Worm (Caenorhabditis elegans) whole organism, L4 larva: ENCODE measurements around the gene F35D2.2.
A peak's percentile ranks its signal among the peaks of the same experiment; 100 is the strongest.

Experiments used
- F10B5.3 ChIP-seq: sonication (generic microtip); optimal IDR thresholded peaks from 2 replicates; lab custom pipeline; 2016; ENCODE audit warnings: mild to moderate bottlenecking, missing genetic modification characterization, missing compliant biosample characterization
- F26F4.8 ChIP-seq: fragments of 200-800 bp; sonication (Bioruptor generic); conservative IDR thresholded peaks from 2 replicates; pipeline ENCODE4 v1.3.6; 2022; ENCODE audit warnings: missing genetic modification characterization, missing compliant biosample characterization
- F37D6.2 ChIP-seq: sonication (generic microtip); optimal IDR thresholded peaks from 2 replicates; lab custom pipeline; 2016; ENCODE audit warnings: mild to moderate bottlenecking, missing genetic modification characterization, missing compliant biosample characterization
- F49E8.2 ChIP-seq: sonication (generic microtip); optimal IDR thresholded peaks from 2 replicates; lab custom pipeline; 2016; ENCODE audit warnings: missing compliant biosample characterization, mild to moderate bottlenecking, missing genetic modification characterization, borderline replicate concordance
- Y48G9A.11 ChIP-seq: fragments of 200-800 bp; sonication (Bioruptor generic); IDR thresholded peaks from 2 replicates; pipeline ENCODE4 v1.3.6; 2022; ENCODE audit warnings: missing genetic modification reagents, missing genetic modification characterization, missing compliant biosample characterization
- Y5F2A.4 ChIP-seq: fragments of 200-800 bp; sonication (Bioruptor generic); optimal IDR thresholded peaks from 2 replicates; lab custom pipeline; 2018; ENCODE audit warnings: mild to moderate bottlenecking, missing genetic modification characterization, missing compliant biosample characterization
- ZK546.5 ChIP-seq, 2 experiments: sonication (generic microtip); optimal IDR thresholded peaks; 2 replicates each; lab custom pipeline; 2017; ENCODE audit warnings: missing biosample characterization in 2 of 2, missing genetic modification characterization in 2 of 2
- ama-1 ChIP-seq: fragments of 150-350 bp; optimal IDR thresholded peaks from 2 replicates; lab custom pipeline; 2014; ENCODE audit warnings: inconsistent platforms, mixed read lengths
- attf-4 ChIP-seq: sonication (generic microtip); optimal IDR thresholded peaks from 3 replicates; lab custom pipeline; 2017; ENCODE audit warnings: missing biosample characterization, missing genetic modification characterization
- ceh-32 ChIP-seq: sonication (generic microtip); optimal IDR thresholded peaks from 2 replicates; lab custom pipeline; 2016; ENCODE audit warnings: mild to moderate bottlenecking, missing genetic modification characterization, missing compliant biosample characterization; ENCODE audit not compliant: poor library complexity
- ceh-62 ChIP-seq: sonication (generic microtip); optimal IDR thresholded peaks from 2 replicates; lab custom pipeline; 2017; ENCODE audit warnings: missing biosample characterization, missing genetic modification characterization
- ceh-82 ChIP-seq: sonication (generic microtip); optimal IDR thresholded peaks from 2 replicates; lab custom pipeline; 2017; ENCODE audit warnings: missing biosample characterization, missing genetic modification characterization
- ces-1 ChIP-seq: fragments of 150-350 bp; sonication (generic microtip); optimal IDR thresholded peaks from 4 replicates; lab custom pipeline; 2014; ENCODE audit warnings: missing biosample characterization, missing genetic modification reagents, missing genetic modification characterization
- cey-2 ChIP-seq: sonication (generic microtip); optimal IDR thresholded peaks from 3 replicates; lab custom pipeline; 2017; ENCODE audit warnings: missing genetic modification characterization, mild to moderate bottlenecking, missing compliant biosample characterization, antibody characterized with exemption, borderline replicate concordance; ENCODE audit not compliant: insufficient read depth
- ctbp-1 ChIP-seq: fragments of 200-800 bp; sonication (Bioruptor generic); IDR thresholded peaks from 2 replicates; pipeline ENCODE4 v1.3.6; 2022; ENCODE audit warnings: missing genetic modification reagents, missing genetic modification characterization, missing compliant biosample characterization
- daf-12 ChIP-seq: fragments of 150-350 bp; optimal IDR thresholded peaks from 2 replicates; lab custom pipeline; 2014; ENCODE audit warnings: missing biosample characterization, missing genetic modification reagents, missing genetic modification characterization
- daf-16 ChIP-seq, 3 experiments: sonication (generic microtip); optimal IDR thresholded peaks; 2 replicates each; lab custom pipeline; 2016 to 2017; ENCODE audit warnings: missing genetic modification characterization in 3 of 3, missing genetic modification reagents in 3 of 3, mild to moderate bottlenecking in 2 of 3, missing compliant biosample characterization in 2 of 3, missing biosample characterization in 1 of 3, moderate library complexity in 1 of 3
- daf-8 ChIP-seq: fragments of 200-800 bp; sonication (Bioruptor generic); IDR thresholded peaks from 2 replicates; pipeline ENCODE4 v1.3.6; 2022; ENCODE audit warnings: missing genetic modification characterization, missing compliant biosample characterization
- egl-43 ChIP-seq: fragments of 200-800 bp; sonication (Bioruptor generic); IDR thresholded peaks from 2 replicates; pipeline ENCODE4 v1.3.6; 2022; ENCODE audit warnings: missing genetic modification reagents, missing genetic modification characterization, missing compliant biosample characterization
- fos-1 ChIP-seq: fragments of 150-350 bp; optimal IDR thresholded peaks from 2 replicates; lab custom pipeline; 2014; ENCODE audit warnings: missing biosample characterization, missing genetic modification characterization
- gei-8 ChIP-seq: fragments of 200-800 bp; sonication (Bioruptor generic); optimal IDR thresholded peaks from 2 replicates; lab custom pipeline; 2018; ENCODE audit warnings: mild to moderate bottlenecking, missing genetic modification characterization, missing compliant biosample characterization
- lin-1 ChIP-seq: fragments of 200-800 bp; sonication (Bioruptor generic); IDR thresholded peaks from 2 replicates; pipeline ENCODE4 v1.3.6; 2022; ENCODE audit warnings: missing genetic modification reagents, missing genetic modification characterization, missing compliant biosample characterization
- lin-15B ChIP-seq: fragments of 150-350 bp; sonication (generic microtip); optimal IDR thresholded peaks from 3 replicates; lab custom pipeline; 2014; ENCODE audit warnings: missing biosample characterization, missing genetic modification characterization
- lin-29 ChIP-seq: fragments of 200-800 bp; sonication (Bioruptor generic); IDR thresholded peaks from 2 replicates; pipeline ENCODE4 v1.3.6; 2022; ENCODE audit warnings: missing genetic modification reagents, missing genetic modification characterization, missing compliant biosample characterization
- mdl-1 ChIP-seq, 2 experiments: fragments of 150-350 bp in 1 of 2; sonication (generic microtip) in 1 of 2; optimal IDR thresholded peaks; 2 replicates each; lab custom pipeline; 2014 to 2017; ENCODE audit warnings: missing biosample characterization in 2 of 2, missing genetic modification characterization in 2 of 2
- mep-1 ChIP-seq: fragments of 150-350 bp; sonication (generic microtip); optimal IDR thresholded peaks from 3 replicates; lab custom pipeline; 2014; ENCODE audit warnings: missing biosample characterization, missing genetic modification characterization
- nhr-11 ChIP-seq: fragments of 150-350 bp; optimal IDR thresholded peaks from 2 replicates; lab custom pipeline; 2014; ENCODE audit warnings: missing biosample characterization, missing genetic modification characterization
- nhr-41 ChIP-seq: fragments of 200-800 bp; sonication (Bioruptor generic); IDR thresholded peaks from 2 replicates; pipeline ENCODE4 v1.3.6; 2022; ENCODE audit warnings: missing genetic modification reagents, missing genetic modification characterization, missing compliant biosample characterization
- nhr-42 ChIP-seq: fragments of 200-800 bp; sonication (Bioruptor generic); IDR thresholded peaks from 2 replicates; pipeline ENCODE4 v1.3.6; 2022; ENCODE audit warnings: missing genetic modification characterization, missing compliant biosample characterization
- nhr-48 ChIP-seq: sonication (generic microtip); optimal IDR thresholded peaks from 2 replicates; lab custom pipeline; 2016; ENCODE audit warnings: mild to moderate bottlenecking, missing genetic modification characterization, missing compliant biosample characterization
- nhr-77 ChIP-seq: fragments of 150-350 bp; optimal IDR thresholded peaks from 2 replicates; lab custom pipeline; 2014; ENCODE audit warnings: missing biosample characterization, missing genetic modification characterization
- php-3 ChIP-seq: fragments of 200-800 bp; sonication (Bioruptor generic); IDR thresholded peaks from 2 replicates; pipeline ENCODE4 v1.3.6; 2022; ENCODE audit warnings: missing genetic modification reagents, missing genetic modification characterization, missing compliant biosample characterization
- saeg-2 ChIP-seq: fragments of 200-800 bp; sonication (Bioruptor generic); IDR thresholded peaks from 2 replicates; pipeline ENCODE4 v1.3.6; 2022; ENCODE audit warnings: missing genetic modification reagents, missing genetic modification characterization, missing compliant biosample characterization
- sdz-12 ChIP-seq: fragments of 200-800 bp; sonication (Bioruptor generic); optimal IDR thresholded peaks from 2 replicates; lab custom pipeline; 2018; ENCODE audit warnings: mild to moderate bottlenecking, missing genetic modification characterization, missing compliant biosample characterization
- snpc-1.2 ChIP-seq: fragments of 200-800 bp; sonication (Bioruptor generic); IDR thresholded peaks from 2 replicates; pipeline ENCODE4 v1.3.6; 2022; ENCODE audit warnings: missing genetic modification reagents, missing genetic modification characterization, missing compliant biosample characterization
- snpc-4 ChIP-seq: fragments of 150-350 bp; optimal IDR thresholded peaks from 2 replicates; lab custom pipeline; 2014; ENCODE audit warnings: missing biosample characterization, missing genetic modification characterization
- tra-1 ChIP-seq: fragments of 200-800 bp; sonication (Bioruptor generic); IDR thresholded peaks from 2 replicates; pipeline ENCODE4 v1.3.6; 2022; ENCODE audit warnings: missing genetic modification reagents, missing genetic modification characterization, missing compliant biosample characterization
- unc-130 ChIP-seq: sonication (generic microtip); optimal IDR thresholded peaks from 2 replicates; lab custom pipeline; 2016; ENCODE audit warnings: missing genetic modification reagents, missing genetic modification characterization, missing compliant biosample characterization
- unc-39 ChIP-seq: sonication (generic microtip); optimal IDR thresholded peaks from 2 replicates; lab custom pipeline; 2017; ENCODE audit warnings: missing biosample characterization, missing genetic modification characterization
- zag-1 ChIP-seq: fragments of 150-350 bp; optimal IDR thresholded peaks from 2 replicates; lab custom pipeline; 2014; ENCODE audit warnings: missing biosample characterization, missing genetic modification characterization
- zfp-2 ChIP-seq: sonication (generic microtip); optimal IDR thresholded peaks from 2 replicates; lab custom pipeline; 2016; ENCODE audit warnings: mild to moderate bottlenecking, missing genetic modification characterization, missing compliant biosample characterization
- zfp-3 ChIP-seq: fragments of 200-800 bp; sonication (Bioruptor generic); conservative IDR thresholded peaks from 2 replicates; pipeline ENCODE4 v1.3.6; 2022; ENCODE audit warnings: missing genetic modification reagents, missing genetic modification characterization, missing compliant biosample characterization
- zip-11 ChIP-seq: fragments of 200-800 bp; sonication (Bioruptor generic); IDR thresholded peaks from 2 replicates; pipeline ENCODE4 v1.3.6; 2022; ENCODE audit warnings: missing genetic modification characterization, missing compliant biosample characterization
- zip-2 ChIP-seq: fragments of 150-350 bp; optimal IDR thresholded peaks from 2 replicates; lab custom pipeline; 2014; ENCODE audit warnings: missing biosample characterization, missing genetic modification characterization
- ztf-7 ChIP-seq: fragments of 150-350 bp; optimal IDR thresholded peaks from 2 replicates; lab custom pipeline; 2014; ENCODE audit warnings: missing biosample characterization, missing genetic modification characterization

Gene F35D2.2

ce11 chrII:7554716-7555247, 19.5 kb upstream of the F35D2.2 start (continued):
- no peak for TF ChIP-seq attf-4 (tag; lab: Kevin White, UChicago)
- no peak for TF ChIP-seq ama-1 (lab: Kevin White, UChicago)
- TF ChIP-seq ctbp-1 (GFP tag; lab: Robert Waterston, UW), result no peak
- TF ChIP-seq daf-16 (GFP tag; optimal IDR thresholded peaks at IDR 0.05; lab: Kevin White, UChicago), result no peak
- peak; percentile 85 for TF ChIP-seq daf-16 (tag; optimal IDR thresholded peaks at IDR 0.05; lab: Kevin White, UChicago)
- TF ChIP-seq unc-39 (tag; lab: Kevin White, UChicago), result no peak
- no peak for TF ChIP-seq ceh-32 (tag; lab: Kevin White, UChicago)
- no peak for TF ChIP-seq saeg-2 (GFP tag; lab: Robert Waterston, UW)
- TF ChIP-seq lin-29, result no peak
- no peak for TF ChIP-seq ztf-7 (tag; lab: Kevin White, UChicago)
- no peak for TF ChIP-seq F10B5.3 (tag; lab: Kevin White, UChicago)
- peak; percentile 74 for TF ChIP-seq php-3 (GFP tag; lab: Robert Waterston, UW)
- peak; percentile 68 for TF ChIP-seq tra-1 (GFP tag; lab: Robert Waterston, UW)
- TF ChIP-seq snpc-4 (tag; lab: Kevin White, UChicago), result no peak
- TF ChIP-seq ceh-82 (tag; lab: Kevin White, UChicago), result no peak
- TF ChIP-seq nhr-42 (GFP tag; lab: Robert Waterston, UW), result 0 out of 2 replicates have a peak, but pooled peaks have one; percentile 20
- TF ChIP-seq F49E8.2, result no peak
- peak in 1 of 2 experiments; percentile 81 for TF ChIP-seq mdl-1 (tag; optimal IDR thresholded peaks at IDR 0.05; lab: Kevin White, UChicago)
- no peak for TF ChIP-seq ces-1 (GFP tag; lab: Kevin White, UChicago)
- TF ChIP-seq zag-1, result no peak
- no peak for TF ChIP-seq ZK546.5 (tag; optimal IDR thresholded peaks at IDR 0.05; lab: Kevin White, UChicago)
- no peak for TF ChIP-seq lin-15B (tag; lab: Kevin White, UChicago)
- TF ChIP-seq zfp-3 (GFP tag; lab: Robert Waterston, UW), result 0 out of 2 replicates have a peak, but pooled peaks have one; percentile 28
- peak; percentile 78 for TF ChIP-seq nhr-77
- TF ChIP-seq daf-12, result no peak
- no peak for TF ChIP-seq ceh-62 (tag; lab: Kevin White, UChicago)
- TF ChIP-seq zip-11, result no peak
- no peak for TF ChIP-seq Y5F2A.4
- no peak for TF ChIP-seq cey-2 (tag; lab: Kevin White, UChicago)
- no peak for TF ChIP-seq zfp-2 (tag; lab: Kevin White, UChicago)
- no peak for TF ChIP-seq Y48G9A.11 (GFP tag; lab: Robert Waterston, UW)
- no peak for TF ChIP-seq daf-8 (GFP tag; lab: Robert Waterston, UW)
- no peak for TF ChIP-seq unc-130 (GFP tag; lab: Kevin White, UChicago)
- peak; percentile 42; the same call in 1 of the 2 replicates for TF ChIP-seq nhr-41 (GFP tag; lab: Robert Waterston, UW)
- TF ChIP-seq nhr-48 (tag; lab: Kevin White, UChicago), result peak; percentile 43
- no peak for TF ChIP-seq nhr-11
- TF ChIP-seq sdz-12 (GFP tag; lab: Kevin White, UChicago), result no peak
- TF ChIP-seq F37D6.2 (tag; lab: Kevin White, UChicago), result no peak
- no peak for TF ChIP-seq egl-43
- TF ChIP-seq gei-8 (GFP tag; lab: Kevin White, UChicago), result no peak
- peak; percentile 84 for TF ChIP-seq lin-1
- TF ChIP-seq fos-1 (tag; lab: Kevin White, UChicago), result no peak
- no peak for TF ChIP-seq snpc-1.2 (GFP tag; lab: Robert Waterston, UW)
- TF ChIP-seq mep-1, result peak; percentile 55
- no peak for TF ChIP-seq zip-2
- no peak for TF ChIP-seq F26F4.8 (GFP tag; lab: Robert Waterston, UW)
- TF ChIP-seq, all 104 proteins: peak for 24
